Fruit fly (Drosophila melanogaster) whole organism, embryonic: ENCODE results near the gene GlyRS.

Experiments used
- C15 ChIP-seq: fragments of 200-800 bp; sonication (Bioruptor generic); IDR thresholded peaks from 3 replicates; pipeline ENCODE4 v1.3.6; 2022; ENCODE audit warnings: missing biosample characterization, missing genetic modification characterization
- CG1024 ChIP-seq: fragments of 200-800 bp; sonication (Bioruptor generic); IDR thresholded peaks from 2 replicates; pipeline ENCODE4 v1.3.6; 2022; ENCODE audit warnings: missing biosample characterization, missing genetic modification characterization
- CG11247 ChIP-seq: fragments of 200-800 bp; sonication (Bioruptor generic); IDR thresholded peaks from 2 replicates; pipeline ENCODE4 v1.3.6; 2022; ENCODE audit warnings: missing biosample characterization, missing genetic modification characterization
- CG11456 ChIP-seq: fragments of 200-800 bp; sonication (Bioruptor generic); IDR thresholded peaks from 3 replicates; pipeline ENCODE4 v1.3.6; 2022; ENCODE audit warnings: missing biosample characterization, missing genetic modification characterization
- CG15696 ChIP-seq: fragments of 200-800 bp; sonication (Bioruptor generic); optimal IDR thresholded peaks from 2 replicates; lab custom pipeline; 2019; ENCODE audit warnings: missing biosample characterization, mild to moderate bottlenecking, missing genetic modification characterization, moderate library complexity
- CG17568 ChIP-seq: fragments of 200-800 bp; sonication (Bioruptor generic); optimal IDR thresholded peaks from 2 replicates; lab custom pipeline; 2018; ENCODE audit warnings: missing biosample characterization, mild to moderate bottlenecking, missing genetic modification characterization, moderate library complexity
- CG17802 ChIP-seq: fragments of 200-800 bp; sonication (Bioruptor generic); optimal IDR thresholded peaks from 2 replicates; lab custom pipeline; 2018; ENCODE audit warnings: missing biosample characterization, mild to moderate bottlenecking, missing genetic modification characterization, moderate library complexity
- CG2129 ChIP-seq: fragments of 200-800 bp; sonication (Bioruptor generic); IDR thresholded peaks from 2 replicates; pipeline ENCODE4 v1.3.6; 2022; ENCODE audit warnings: missing biosample characterization, missing genetic modification characterization; ENCODE audit not compliant: partially characterized antibody
- CG2889 ChIP-seq: fragments of 200-800 bp; sonication (Bioruptor generic); IDR thresholded peaks from 3 replicates; pipeline ENCODE4 v1.3.6; 2022; ENCODE audit warnings: missing biosample characterization, missing genetic modification characterization
- CG30431 ChIP-seq: fragments of 200-800 bp; sonication (Bioruptor generic); optimal IDR thresholded peaks from 2 replicates; lab custom pipeline; 2017; ENCODE audit warnings: missing biosample characterization, missing genetic modification characterization
- CG31224 ChIP-seq: fragments of 200-800 bp; sonication (Bioruptor generic); IDR thresholded peaks from 2 replicates; pipeline ENCODE4 v1.3.6; 2022; ENCODE audit warnings: missing biosample characterization, missing genetic modification characterization
- CG31388 ChIP-seq: fragments of 200-800 bp; sonication (Bioruptor generic); optimal IDR thresholded peaks from 2 replicates; lab custom pipeline; 2016; ENCODE audit warnings: missing biosample characterization, missing genetic modification characterization
- CG31441 ChIP-seq: fragments of 200-800 bp; sonication (Bioruptor generic); IDR thresholded peaks from 2 replicates; pipeline ENCODE4 v1.3.6; 2022; ENCODE audit warnings: missing biosample characterization, missing genetic modification characterization
- CG3281 ChIP-seq: fragments of 200-800 bp; sonication (Bioruptor generic); optimal IDR thresholded peaks from 3 replicates; lab custom pipeline; 2017; ENCODE audit warnings: missing biosample characterization, mild to moderate bottlenecking, missing genetic modification characterization
- CG34224 ChIP-seq: fragments of 200-800 bp; sonication (Bioruptor generic); IDR thresholded peaks from 3 replicates; pipeline ENCODE4 v1.3.6; 2022; ENCODE audit warnings: missing biosample characterization, missing genetic modification characterization; ENCODE audit not compliant: partially characterized antibody
- CG34422 ChIP-seq: fragments of 200-800 bp; sonication (Bioruptor generic); IDR thresholded peaks from 3 replicates; pipeline ENCODE4 v1.3.6; 2022; ENCODE audit warnings: missing biosample characterization, missing genetic modification characterization
- CG3726 ChIP-seq: fragments of 200-800 bp; sonication (Bioruptor generic); IDR thresholded peaks from 3 replicates; pipeline ENCODE4, ENCODE4 v1.3.6; 2022; ENCODE audit warnings: missing biosample characterization, missing genetic modification characterization
- CG4282 ChIP-seq: fragments of 200-800 bp; sonication (Bioruptor generic); optimal IDR thresholded peaks from 2 replicates; lab custom pipeline; 2016; ENCODE audit warnings: missing biosample characterization, missing genetic modification characterization
- CG6175 ChIP-seq: fragments of 200-800 bp; sonication (Bioruptor generic); IDR thresholded peaks from 3 replicates; pipeline ENCODE4 v1.3.6; 2022; ENCODE audit warnings: missing biosample characterization, missing genetic modification characterization
- CG6854 ChIP-seq: fragments of 200-800 bp; sonication (Bioruptor generic); optimal IDR thresholded peaks from 3 replicates; lab custom pipeline; 2017; ENCODE audit warnings: missing biosample characterization, mild to moderate bottlenecking, missing genetic modification characterization
- CG7786 ChIP-seq: fragments of 200-800 bp; sonication (Bioruptor generic); optimal IDR thresholded peaks from 2 replicates; lab custom pipeline; 2016; ENCODE audit warnings: missing biosample characterization, missing genetic modification characterization
- CG7928 ChIP-seq: fragments of 200-800 bp; sonication (Bioruptor generic); optimal IDR thresholded peaks from 2 replicates; lab custom pipeline; 2017; ENCODE audit warnings: missing biosample characterization, mild to moderate bottlenecking, missing genetic modification characterization
- CG8944 ChIP-seq: fragments of 200-800 bp; sonication (Bioruptor generic); optimal IDR thresholded peaks from 3 replicates; lab custom pipeline; 2016; ENCODE audit warnings: missing biosample characterization, missing genetic modification characterization
- CkIIα-i1 ChIP-seq: fragments of 200-800 bp; sonication (Bioruptor generic); IDR thresholded peaks from 2 replicates; pipeline ENCODE4 v1.3.6; 2022; ENCODE audit warnings: missing biosample characterization, missing genetic modification characterization
- Dad ChIP-seq: fragments of 200-800 bp; sonication (Bioruptor generic); optimal IDR thresholded peaks from 3 replicates; lab custom pipeline; 2016; ENCODE audit warnings: missing biosample characterization, missing genetic modification characterization
- Dp ChIP-seq: fragments of 200-800 bp; sonication (Bioruptor generic); optimal IDR thresholded peaks from 2 replicates; lab custom pipeline; 2018; ENCODE audit warnings: missing biosample characterization, mild to moderate bottlenecking, missing genetic modification characterization, moderate library complexity
- HHEX ChIP-seq: fragments of 200-800 bp; sonication (Bioruptor generic); optimal IDR thresholded peaks from 3 replicates; lab custom pipeline; 2017; ENCODE audit warnings: missing biosample characterization, mild to moderate bottlenecking, missing genetic modification characterization, missing genetic modification reagents
- Hr3 ChIP-seq: fragments of 200-800 bp; sonication (Bioruptor generic); optimal IDR thresholded peaks from 3 replicates; lab custom pipeline; 2016; ENCODE audit warnings: missing biosample characterization, missing genetic modification characterization
- Hr39 ChIP-seq: fragments of >200 bp; optimal IDR thresholded peaks from 2 replicates; lab custom pipeline; 2017
- Hr78 ChIP-seq, 2 experiments: fragments of 200-800 bp in 1 of 2; fragments of >200 bp in 1 of 2; sonication (Bioruptor generic) in 1 of 2; optimal IDR thresholded peaks; 2 replicates each; lab custom pipeline; 2017 to 2019; ENCODE audit warnings: missing biosample characterization in 2 of 2, missing genetic modification characterization in 2 of 2, mild to moderate bottlenecking in 1 of 2, moderate library complexity in 1 of 2
- Kr ChIP-seq: fragments of 200-800 bp; sonication (Bioruptor generic); optimal IDR thresholded peaks from 2 replicates; lab custom pipeline; 2017; ENCODE audit warnings: missing biosample characterization, mild to moderate bottlenecking, missing genetic modification characterization
- Nf-YA ChIP-seq: fragments of 200-800 bp; sonication (Bioruptor generic); IDR thresholded peaks from 2 replicates; pipeline ENCODE4 v1.3.6; 2022; ENCODE audit warnings: missing biosample characterization, missing genetic modification characterization
- Nf-YC ChIP-seq: fragments of 200-800 bp; optimal IDR thresholded peaks from 3 replicates; lab custom pipeline; 2019; ENCODE audit warnings: missing biosample characterization, mild to moderate bottlenecking, missing genetic modification characterization, moderate library complexity
- NfI ChIP-seq: fragments of 200-800 bp; sonication (Bioruptor generic); optimal IDR thresholded peaks from 3 replicates; lab custom pipeline; 2018; ENCODE audit warnings: missing biosample characterization, mild to moderate bottlenecking, missing genetic modification characterization, moderate library complexity
- Sox102F ChIP-seq: fragments of 200-800 bp; sonication (Bioruptor generic); optimal IDR thresholded peaks from 2 replicates; lab custom pipeline; 2018; ENCODE audit warnings: missing biosample characterization, mild to moderate bottlenecking, missing genetic modification characterization, moderate library complexity
- dan ChIP-seq: fragments of 200-800 bp; sonication (Bioruptor generic); IDR thresholded peaks from 2 replicates; pipeline ENCODE4 v1.3.6; 2022; ENCODE audit warnings: missing biosample characterization, missing genetic modification characterization
- dimm ChIP-seq: fragments of 200-800 bp; sonication (Bioruptor generic); IDR thresholded peaks from 2 replicates; pipeline ENCODE4 v1.3.6; 2022; ENCODE audit warnings: missing biosample characterization, missing genetic modification characterization
- dpn ChIP-seq, 2 experiments: fragments of 200-800 bp; sonication (Bioruptor generic); optimal IDR thresholded peaks; 3 replicates each; lab custom pipeline; 2016; ENCODE audit warnings: missing biosample characterization in 2 of 2, missing genetic modification characterization in 2 of 2
- ham ChIP-seq: fragments of 200-800 bp; sonication (Bioruptor generic); IDR thresholded peaks from 2 replicates; pipeline ENCODE4 v1.3.6; 2022; ENCODE audit warnings: missing biosample characterization, missing genetic modification characterization
- her ChIP-seq: fragments of 200-800 bp; sonication (Bioruptor generic); optimal IDR thresholded peaks from 2 replicates; lab custom pipeline; 2016; ENCODE audit warnings: missing biosample characterization, missing genetic modification characterization
- hth ChIP-seq: fragments of >200 bp; optimal IDR thresholded peaks from 2 replicates; lab custom pipeline; 2017; ENCODE audit warnings: inconsistent platforms
- jumu ChIP-seq: fragments of 200-800 bp; sonication (Bioruptor generic); optimal IDR thresholded peaks from 3 replicates; lab custom pipeline; 2016; ENCODE audit warnings: missing biosample characterization, missing genetic modification characterization
- mirr ChIP-seq: fragments of 200-800 bp; sonication (Bioruptor generic); optimal IDR thresholded peaks from 3 replicates; lab custom pipeline; 2018; ENCODE audit warnings: missing biosample characterization, mild to moderate bottlenecking, missing genetic modification characterization
- pnt ChIP-seq: fragments of 200-800 bp; sonication (Bioruptor generic); optimal IDR thresholded peaks from 3 replicates; lab custom pipeline; 2016; ENCODE audit warnings: missing biosample characterization, missing genetic modification characterization
- pum ChIP-seq: fragments of 200-800 bp; sonication (Bioruptor generic); optimal IDR thresholded peaks from 2 replicates; lab custom pipeline; 2016; ENCODE audit warnings: missing biosample characterization, missing genetic modification characterization
- repo ChIP-seq: fragments of 200-800 bp; sonication (Bioruptor generic); optimal IDR thresholded peaks from 2 replicates; lab custom pipeline; 2016; ENCODE audit warnings: missing biosample characterization, missing genetic modification characterization
- sc ChIP-seq, 3 experiments: fragments of >200 bp in 2 of 3; fragments of 200-800 bp in 1 of 3; sonication (Bioruptor generic) in 1 of 3; optimal IDR thresholded peaks; 2 replicates in 2 of 3; 3 replicates in 1 of 3; lab custom pipeline; 2017; ENCODE audit warnings: mild to moderate bottlenecking in 1 of 3, missing biosample characterization in 1 of 3, missing genetic modification characterization in 1 of 3, missing genetic modification reagents in 1 of 3
- sens-2 ChIP-seq: fragments of 200-800 bp; sonication (Bioruptor generic); IDR thresholded peaks from 2 replicates; pipeline ENCODE4 v1.3.6; 2022; ENCODE audit warnings: missing biosample characterization, missing genetic modification characterization
- vnd ChIP-seq: fragments of 200-800 bp; sonication (Bioruptor generic); IDR thresholded peaks from 3 replicates; pipeline ENCODE4 v1.3.6; 2022; ENCODE audit warnings: missing biosample characterization, missing genetic modification characterization; ENCODE audit not compliant: partially characterized antibody
- wdn ChIP-seq: fragments of 200-800 bp; sonication (Bioruptor generic); IDR thresholded peaks from 2 replicates; pipeline ENCODE4 v1.3.6; 2022; ENCODE audit warnings: missing biosample characterization, missing genetic modification characterization

GlyRS gene

dm6 chr3L:15143638-15144600, 49.0 kb downstream of the GlyRS start, which contains the start of the genes CG32147 and Pex3 (continued):
- TF ChIP-seq CG11456 (GFP tag; lab: Robert Waterston, UW) = 0 out of 3 replicates have a peak, but pooled peaks have one; percentile 16
- TF ChIP-seq CkIIα-i1 (GFP tag; lab: Robert Waterston, UW) = no peak
- TF ChIP-seq CG31224 = no peak
- no peak for TF ChIP-seq Nf-YA (GFP tag; lab: Robert Waterston, UW)
- TF ChIP-seq CG30431 = no peak
- no peak for TF ChIP-seq CG1024
- no peak for TF ChIP-seq CG7928 (GFP tag; lab: Kevin White, UChicago)
- TF ChIP-seq C15 (GFP tag; lab: Robert Waterston, UW) = no peak
- no peak for TF ChIP-seq pum (GFP tag; lab: Kevin White, UChicago)
- TF ChIP-seq CG11247 (GFP tag; lab: Robert Waterston, UW) = no peak
- TF ChIP-seq CG31388 (GFP tag; lab: Kevin White, UChicago) = no peak
- TF ChIP-seq Nf-YC = no peak
- no peak for TF ChIP-seq sens-2
- no peak for TF ChIP-seq CG2889 (GFP tag; lab: Robert Waterston, UW)
- no peak for TF ChIP-seq CG15696 (tag; lab: Kevin White, UChicago)
- TF ChIP-seq CG3281 (GFP tag; lab: Kevin White, UChicago) = no peak
- TF ChIP-seq sc (optimal IDR thresholded peaks at IDR 0.05; lab: Kevin White, UChicago) = no peak
- TF ChIP-seq sc (GFP tag; optimal IDR thresholded peaks at IDR 0.05; lab: Kevin White, UChicago) = no peak
- no peak for TF ChIP-seq Hr39 (lab: Kevin White, UChicago)
- no peak for TF ChIP-seq ham (GFP tag; lab: Robert Waterston, UW)
- TF ChIP-seq dimm (GFP tag; lab: Robert Waterston, UW) = no peak
- TF ChIP-seq hth (lab: Kevin White, UChicago) = no peak
- no peak for TF ChIP-seq Dad (GFP tag; lab: Kevin White, UChicago)
- no peak for TF ChIP-seq Sox102F (GFP tag; lab: Kevin White, UChicago)
- no peak for TF ChIP-seq CG3726 (GFP tag; lab: Robert Waterston, UW)
- peak; percentile 74; the same call in 1 of the 3 replicates for TF ChIP-seq CG34422
- no peak for TF ChIP-seq pnt (GFP tag; lab: Kevin White, UChicago)
- peak; percentile 53 for TF ChIP-seq Dp (GFP tag; lab: Kevin White, UChicago)
- TF ChIP-seq HHEX (GFP tag; lab: Kevin White, UChicago) = no peak
- TF ChIP-seq repo = no peak
- no peak for TF ChIP-seq her (GFP tag; lab: Kevin White, UChicago)
- TF ChIP-seq Hr3 = no peak
- TF ChIP-seq dpn (GFP tag; optimal IDR thresholded peaks at IDR 0.05; lab: Kevin White, UChicago) = peak in 1 of 2 experiments; percentile 18
- TF ChIP-seq CG4282 = no peak
- TF ChIP-seq CG34224 (GFP tag; lab: Robert Waterston, UW) = no peak
- no peak for TF ChIP-seq CG17802 (tag; lab: Kevin White, UChicago)
- no peak for TF ChIP-seq jumu (GFP tag; lab: Kevin White, UChicago)
- peak; percentile 9 for TF ChIP-seq mirr (GFP tag; lab: Kevin White, UChicago)
- no peak for TF ChIP-seq CG6854
- TF ChIP-seq dan = no peak
- no peak for TF ChIP-seq CG7786 (GFP tag; lab: Kevin White, UChicago)
- no peak for TF ChIP-seq wdn (GFP tag; lab: Robert Waterston, UW)
- TF ChIP-seq CG31441 = peak; percentile 48; the same call in 1 of the 2 replicates
- no peak for TF ChIP-seq CG6175
- peak in 1 of 2 experiments; percentile 37 for TF ChIP-seq Hr78 (GFP tag; optimal IDR thresholded peaks at IDR 0.05; lab: Kevin White, UChicago)
- TF ChIP-seq Kr (GFP tag; lab: Kevin White, UChicago) = no peak
- TF ChIP-seq CG17568 = no peak
- TF ChIP-seq CG8944 (GFP tag; lab: Kevin White, UChicago) = no peak
- no peak for TF ChIP-seq vnd (GFP tag; lab: Robert Waterston, UW)
- TF ChIP-seq NfI (GFP tag; lab: Kevin White, UChicago) = no peak
- no peak for TF ChIP-seq CG2129 (GFP tag; lab: Robert Waterston, UW)
